Fruit fly (Drosophila melanogaster) whole organism, prepupa: ENCODE measurements around the gene siz.

Experiments
- CG10669 ChIP-seq: fragments of 200-800 bp; sonication (Bioruptor generic); optimal IDR thresholded peaks from 3 replicates; lab custom pipeline; 2018; ENCODE audit warnings: missing biosample characterization, mild to moderate bottlenecking, missing genetic modification characterization, moderate library complexity
- CG11294 ChIP-seq: fragments of 200-800 bp; sonication (Bioruptor generic); IDR thresholded peaks from 2 replicates; pipeline ENCODE4 v1.3.6; 2022; ENCODE audit warnings: missing biosample characterization, missing genetic modification characterization
- CG11762 ChIP-seq: fragments of 200-800 bp; sonication (Bioruptor generic); optimal IDR thresholded peaks from 3 replicates; lab custom pipeline; 2016; ENCODE audit warnings: missing biosample characterization, missing genetic modification characterization; ENCODE audit not compliant: insufficient read depth
- CG15336 ChIP-seq: fragments of 200-800 bp; sonication (Bioruptor generic); IDR thresholded peaks from 2 replicates; pipeline ENCODE4 v1.3.6; 2022; ENCODE audit warnings: missing biosample characterization, missing genetic modification characterization
- CG1621 ChIP-seq: fragments of 200-800 bp; sonication (Bioruptor generic); optimal IDR thresholded peaks from 3 replicates; lab custom pipeline; 2018; ENCODE audit warnings: missing biosample characterization, mild to moderate bottlenecking, missing genetic modification characterization
- CG16779 ChIP-seq: fragments of 200-800 bp; sonication (Bioruptor generic); optimal IDR thresholded peaks from 3 replicates; lab custom pipeline; 2017; ENCODE audit warnings: missing biosample characterization, mild to moderate bottlenecking, missing genetic modification characterization
- CG3032 ChIP-seq: fragments of 200-800 bp; optimal IDR thresholded peaks from 2 replicates; lab custom pipeline; 2019; ENCODE audit warnings: missing biosample characterization, mild to moderate bottlenecking, missing genetic modification characterization, moderate library complexity
- CG31627 ChIP-seq: fragments of 200-800 bp; sonication (Bioruptor generic); optimal IDR thresholded peaks from 3 replicates; lab custom pipeline; 2016; ENCODE audit warnings: missing biosample characterization, missing genetic modification characterization
- CG32006 ChIP-seq: fragments of 200-800 bp; sonication (Bioruptor generic); optimal IDR thresholded peaks from 3 replicates; lab custom pipeline; 2017; ENCODE audit warnings: missing biosample characterization, mild to moderate bottlenecking, missing genetic modification characterization
- CG34406 ChIP-seq: fragments of 200-800 bp; sonication (Bioruptor generic); optimal IDR thresholded peaks from 3 replicates; lab custom pipeline; 2016; ENCODE audit warnings: missing biosample characterization, missing genetic modification characterization
- CG3919 ChIP-seq: fragments of 200-800 bp; sonication (Bioruptor generic); optimal IDR thresholded peaks from 3 replicates; lab custom pipeline; 2016; ENCODE audit warnings: missing biosample characterization, missing genetic modification characterization
- CG4318 ChIP-seq: fragments of 200-800 bp; sonication (Bioruptor generic); optimal IDR thresholded peaks from 3 replicates; lab custom pipeline; 2017; ENCODE audit warnings: missing biosample characterization, mild to moderate bottlenecking, missing genetic modification characterization
- CG6163 ChIP-seq: fragments of 200-800 bp; sonication (Bioruptor generic); IDR thresholded peaks from 3 replicates; pipeline ENCODE4 v1.3.6; 2022; ENCODE audit warnings: missing biosample characterization, missing genetic modification characterization
- CG6792 ChIP-seq: fragments of 200-800 bp; sonication (Bioruptor generic); optimal IDR thresholded peaks from 3 replicates; lab custom pipeline; 2016; ENCODE audit warnings: missing biosample characterization, missing genetic modification characterization
- CG6854 ChIP-seq: fragments of 200-800 bp; sonication (Bioruptor generic); optimal IDR thresholded peaks from 2 replicates; lab custom pipeline; 2017; ENCODE audit warnings: missing biosample characterization, mild to moderate bottlenecking, missing genetic modification characterization
- CG7368 ChIP-seq: fragments of 200-800 bp; sonication (Bioruptor generic); optimal IDR thresholded peaks from 3 replicates; lab custom pipeline; 2016; ENCODE audit warnings: missing biosample characterization, missing genetic modification characterization
- CG8319 ChIP-seq: fragments of 200-800 bp; sonication (Bioruptor generic); optimal IDR thresholded peaks from 3 replicates; lab custom pipeline; 2016; ENCODE audit warnings: missing biosample characterization, missing genetic modification characterization
- CG8632 ChIP-seq: fragments of 200-800 bp; sonication (Bioruptor generic); optimal IDR thresholded peaks from 3 replicates; lab custom pipeline; 2016; ENCODE audit warnings: missing biosample characterization, missing genetic modification characterization
- CG9139 ChIP-seq: fragments of 200-800 bp; sonication (Bioruptor generic); optimal IDR thresholded peaks from 3 replicates; lab custom pipeline; 2017; ENCODE audit warnings: missing biosample characterization, mild to moderate bottlenecking, missing genetic modification characterization
- Eip78C ChIP-seq: fragments of 200-800 bp; sonication (Bioruptor generic); peaks from one replicate; lab custom pipeline; 2016; ENCODE audit warnings: missing biosample characterization, missing genetic modification characterization
- Eip93F ChIP-seq: fragments of 200-800 bp; sonication (Bioruptor generic); optimal IDR thresholded peaks from 2 replicates; lab custom pipeline; 2016; ENCODE audit warnings: missing biosample characterization, mild to moderate bottlenecking, missing genetic modification characterization
- Ets96B ChIP-seq: fragments of 200-800 bp; optimal IDR thresholded peaks from 2 replicates; lab custom pipeline; 2019; ENCODE audit warnings: missing biosample characterization, mild to moderate bottlenecking, missing genetic modification characterization, moderate library complexity
- Gug ChIP-seq: fragments of 200-800 bp; sonication (Bioruptor generic); IDR thresholded peaks from 2 replicates; pipeline ENCODE4 v1.3.6; 2022; ENCODE audit warnings: missing biosample characterization, missing genetic modification characterization
- Hr38 ChIP-seq: sonication (Bioruptor generic); optimal IDR thresholded peaks from 2 replicates; lab custom pipeline; 2016; ENCODE audit warnings: missing biosample characterization, missing genetic modification characterization
- Hr39 ChIP-seq: fragments of 200-800 bp; sonication (Bioruptor generic); optimal IDR thresholded peaks from 2 replicates; lab custom pipeline; 2016; ENCODE audit warnings: missing biosample characterization, missing genetic modification characterization
- Hr4 ChIP-seq: fragments of 200-800 bp; sonication (Bioruptor generic); optimal IDR thresholded peaks from 3 replicates; lab custom pipeline; 2016; ENCODE audit warnings: missing biosample characterization, missing genetic modification characterization
- Lpt ChIP-seq: fragments of 200-800 bp; sonication (Bioruptor generic); optimal IDR thresholded peaks from 3 replicates; lab custom pipeline; 2016; ENCODE audit warnings: missing biosample characterization, missing genetic modification characterization
- Met ChIP-seq: fragments of 200-800 bp; sonication (Bioruptor generic); optimal IDR thresholded peaks from 3 replicates; lab custom pipeline; 2016; ENCODE audit warnings: missing biosample characterization, missing genetic modification characterization
- OdsH ChIP-seq: fragments of 200-800 bp; sonication (Bioruptor generic); optimal IDR thresholded peaks from 3 replicates; lab custom pipeline; 2016; ENCODE audit warnings: missing biosample characterization, missing genetic modification characterization
- Sox102F ChIP-seq: fragments of 200-800 bp; sonication (Bioruptor generic); optimal IDR thresholded peaks from 2 replicates; lab custom pipeline; 2016; ENCODE audit warnings: missing biosample characterization, mild to moderate bottlenecking, missing genetic modification characterization
- Sox14 ChIP-seq: fragments of 200-800 bp; sonication (Bioruptor generic); optimal IDR thresholded peaks from 3 replicates; lab custom pipeline; 2016; ENCODE audit warnings: missing biosample characterization, missing genetic modification characterization
- acj6 ChIP-seq: fragments of 200-800 bp; sonication (Bioruptor generic); optimal IDR thresholded peaks from 3 replicates; lab custom pipeline; 2016; ENCODE audit warnings: missing biosample characterization, missing genetic modification characterization
- dac ChIP-seq: fragments of 200-800 bp; sonication (Bioruptor generic); optimal IDR thresholded peaks from 2 replicates; lab custom pipeline; 2017; ENCODE audit warnings: missing biosample characterization, mild to moderate bottlenecking, missing genetic modification characterization
- dsx ChIP-seq: fragments of 200-800 bp; optimal IDR thresholded peaks from 3 replicates; lab custom pipeline; 2019; ENCODE audit warnings: missing biosample characterization, mild to moderate bottlenecking, missing genetic modification characterization, moderate library complexity; ENCODE audit not compliant: poor library complexity, severe bottlenecking
- esn ChIP-seq: fragments of 200-800 bp; sonication (Bioruptor generic); optimal IDR thresholded peaks from 2 replicates; lab custom pipeline; 2016; ENCODE audit warnings: missing biosample characterization, mild to moderate bottlenecking, missing genetic modification characterization, moderate library complexity
- fd59A ChIP-seq: fragments of 200-800 bp; sonication (Bioruptor generic); optimal IDR thresholded peaks from 2 replicates; lab custom pipeline; 2017; ENCODE audit warnings: missing biosample characterization, mild to moderate bottlenecking, missing genetic modification characterization, missing genetic modification reagents
- fd85E ChIP-seq: fragments of 200-800 bp; sonication (Bioruptor generic); optimal IDR thresholded peaks from 3 replicates; lab custom pipeline; 2016; ENCODE audit warnings: missing biosample characterization, missing genetic modification characterization
- lz ChIP-seq: fragments of 200-800 bp; sonication (Bioruptor generic); optimal IDR thresholded peaks from 3 replicates; lab custom pipeline; 2016; ENCODE audit warnings: missing biosample characterization, missing genetic modification characterization
- net ChIP-seq: fragments of 200-800 bp; sonication (Bioruptor generic); optimal IDR thresholded peaks from 3 replicates; lab custom pipeline; 2016; ENCODE audit warnings: missing biosample characterization, missing genetic modification characterization
- spab ChIP-seq: fragments of 200-800 bp; sonication (Bioruptor generic); optimal IDR thresholded peaks from 2 replicates; lab custom pipeline; 2017; ENCODE audit warnings: missing biosample characterization, mild to moderate bottlenecking, missing genetic modification characterization, missing genetic modification reagents
- ss ChIP-seq, 2 experiments: fragments of 200-800 bp; sonication (Bioruptor generic); optimal IDR thresholded peaks; 2 replicates in 1 of 2; 3 replicates in 1 of 2; lab custom pipeline; 2017 to 2018; ENCODE audit warnings: mild to moderate bottlenecking in 2 of 2, missing biosample characterization in 2 of 2, missing genetic modification characterization in 2 of 2, moderate library complexity in 1 of 2
- svp ChIP-seq: fragments of 200-800 bp; sonication (Bioruptor generic); peaks from one replicate; lab custom pipeline; 2016; ENCODE audit warnings: missing biosample characterization, missing genetic modification characterization
- topi ChIP-seq: fragments of 200-800 bp; sonication (Bioruptor generic); optimal IDR thresholded peaks from 3 replicates; lab custom pipeline; 2016; ENCODE audit warnings: missing biosample characterization, missing genetic modification characterization
- vri ChIP-seq: fragments of 200-800 bp; sonication (Bioruptor generic); optimal IDR thresholded peaks from 3 replicates; lab custom pipeline; 2016; ENCODE audit warnings: missing biosample characterization, mild to moderate bottlenecking, missing genetic modification characterization

Gene siz

DNA sequence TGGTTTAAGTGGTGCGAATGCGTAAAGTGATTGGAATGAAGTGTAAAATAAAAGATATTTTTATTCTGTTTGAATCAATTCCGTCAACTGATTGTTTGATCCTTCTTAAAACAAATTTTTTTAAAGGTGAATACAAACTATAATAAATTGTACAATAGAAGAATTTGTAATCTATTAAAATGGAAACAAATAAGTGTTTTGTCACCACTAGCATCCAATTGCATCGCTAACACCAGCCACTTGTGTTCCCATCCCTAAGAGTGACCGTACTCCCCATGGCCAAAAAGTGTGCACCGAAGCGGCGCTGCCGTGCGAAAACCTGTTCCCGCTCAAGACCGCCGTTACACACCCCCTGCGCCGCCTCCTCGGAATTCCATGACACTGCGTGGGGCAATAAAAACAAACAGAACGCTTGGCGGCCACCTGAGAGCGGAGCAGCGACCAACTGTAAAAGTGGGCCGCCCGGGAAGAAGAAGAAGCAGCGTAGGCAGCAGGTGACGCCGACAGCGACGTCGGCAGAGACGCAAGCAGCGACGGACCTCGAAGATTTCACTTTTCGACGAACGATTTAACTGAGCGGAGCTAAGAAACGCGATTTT is 6.6 kb upstream of the siz start, which contains the start of gene Pdss2 (continued):
- peak; percentile 48 for TF ChIP-seq CG7368 (GFP tag; lab: Kevin White, UChicago)
- peak; percentile 74 for TF ChIP-seq Hr4 (GFP tag; lab: Kevin White, UChicago)
- peak; percentile 32 for TF ChIP-seq CG8319 (GFP tag; lab: Kevin White, UChicago)
- peak; percentile 30 for TF ChIP-seq CG10669
- peak; percentile 22 for TF ChIP-seq CG1621 (tag; lab: Kevin White, UChicago)
- peak; percentile 28 for TF ChIP-seq CG6792 (GFP tag; lab: Kevin White, UChicago)
- TF ChIP-seq CG3032 (tag; lab: Kevin White, UChicago) = peak; percentile 62
- no peak for TF ChIP-seq fd85E (GFP tag; lab: Kevin White, UChicago)
- no peak; the same call in 1 of the 2 replicates for TF ChIP-seq CG11294 (GFP tag; lab: Robert Waterston, UW)
- peak; percentile 42 to 69 for TF ChIP-seq ss (GFP tag; optimal IDR thresholded peaks at IDR 0.05; lab: Kevin White, UChicago)
- peak; percentile 41 for TF ChIP-seq Ets96B (tag; lab: Kevin White, UChicago)
- TF ChIP-seq CG34406 (GFP tag; lab: Kevin White, UChicago) = peak; percentile 38
- TF ChIP-seq Gug (GFP tag; lab: Robert Waterston, UW) = peak; percentile 30; the same call in 1 of the 2 replicates
- TF ChIP-seq dac (GFP tag; lab: Kevin White, UChicago) = no peak
- TF ChIP-seq CG16779 = no peak
- peak; percentile 66 for TF ChIP-seq CG32006 (GFP tag; lab: Kevin White, UChicago)
- peak; percentile 71 for TF ChIP-seq acj6 (GFP tag; lab: Kevin White, UChicago)
- TF ChIP-seq esn (GFP tag; lab: Kevin White, UChicago) = peak; percentile 56
- peak; percentile 60 for TF ChIP-seq Met
- peak; percentile 95 for TF ChIP-seq CG6854 (GFP tag; lab: Kevin White, UChicago)
- peak; percentile 78 for TF ChIP-seq CG6163
- TF ChIP-seq lz (GFP tag; lab: Kevin White, UChicago) = peak; percentile 76

dm6 chr3L:21031093-21031930 is 3.0 kb upstream of the siz start, which contains the start of the genes CG10584 and Polr3E:
Gene CG10584 (minus strand): TSS chr3L:21031360.
Gene Polr3E (plus strand): TSS chr3L:21031825.
- TF ChIP-seq esn (GFP tag; lab: Kevin White, UChicago) (peak; percentile 91), Eip93F (GFP tag; lab: Kevin White, UChicago) (peak; percentile 84), lz (GFP tag; lab: Kevin White, UChicago) (peak; percentile 85), CG3919 (GFP tag; lab: Kevin White, UChicago) (peak; percentile 89), spab (peak; percentile 89), fd59A (GFP tag; lab: Kevin White, UChicago) (peak; percentile 80), CG6792 (GFP tag; lab: Kevin White, UChicago) (peak; percentile 90), fd85E (GFP tag; lab: Kevin White, UChicago) (peak; percentile 70), Met (peak; percentile 85), CG31627 (GFP tag; lab: Kevin White, UChicago) (peak; percentile 74), CG8632 (GFP tag; lab: Kevin White, UChicago) (peak; percentile 94), net (GFP tag; lab: Kevin White, UChicago) (peak; percentile 89), OdsH (GFP tag; lab: Kevin White, UChicago) (peak; percentile 95), CG9139 (GFP tag; lab: Kevin White, UChicago) (peak; percentile 85), CG10669 (peak; percentile 90), CG11294 (GFP tag; lab: Robert Waterston, UW) (peak; percentile 76; the same call in 1 of the 2 replicates), topi (peak; percentile 81), CG4318 (GFP tag; lab: Kevin White, UChicago) (peak; percentile 96), CG6163 (peak; percentile 79), CG34406 (GFP tag; lab: Kevin White, UChicago) (peak; percentile 95), Hr4 (GFP tag; lab: Kevin White, UChicago) (peak; percentile 89), Eip78C (peak; percentile 95), Hr38 (no peak), Hr39 (GFP tag; lab: Kevin White, UChicago) (peak; percentile 65), CG15336 (GFP tag; lab: Robert Waterston, UW) (peak; percentile 87), Ets96B (tag; lab: Kevin White, UChicago) (peak; percentile 91), vri (GFP tag; lab: Kevin White, UChicago) (peak; percentile 80), CG11762 (GFP tag; lab: Kevin White, UChicago) (peak; percentile 90), Sox14 (GFP tag; lab: Kevin White, UChicago) (peak; percentile 73), CG1621 (tag; lab: Kevin White, UChicago) (peak; percentile 69), dsx (peak; percentile 89), Sox102F (GFP tag; lab: Kevin White, UChicago) (peak; percentile 78), CG7368 (GFP tag; lab: Kevin White, UChicago) (peak; percentile 83), svp (GFP tag; lab: Kevin White, UChicago) (peak; percentile 89), Lpt (peak; percentile 90)
